Worm (Caenorhabditis elegans): ENCODE data around the gene K01G5.8.

Gene K01G5.8

DNA sequence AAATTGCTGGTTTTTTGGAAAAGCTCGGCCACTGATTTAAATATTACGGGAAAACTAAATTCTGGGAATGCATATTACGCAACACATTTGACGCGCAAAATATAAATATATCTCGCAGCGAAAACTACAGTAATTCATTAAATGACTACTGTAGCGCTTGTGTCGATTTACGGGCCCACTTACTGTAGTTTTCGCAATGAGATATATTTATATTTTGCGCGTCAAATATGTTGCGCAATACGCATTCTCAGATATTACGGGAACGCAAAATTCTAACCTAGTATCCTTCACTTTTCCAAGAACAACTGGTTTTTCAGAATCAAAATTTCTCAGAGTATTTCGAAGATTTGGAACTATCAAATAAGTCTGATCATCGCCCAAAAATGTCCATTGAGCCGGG, 30.9 kb downstream of the K01G5.8 start:
- TF ChIP-seq sem-4 (tag; optimal IDR thresholded peaks at IDR 0.05) = no peak
- TF ChIP-seq lin-11 (tag; optimal IDR thresholded peaks at IDR 0.05) = no peak
- no peak for TF ChIP-seq zag-1 (tag; optimal IDR thresholded peaks at IDR 0.05)
- TF ChIP-seq nhr-11 (tag; optimal IDR thresholded peaks at IDR 0.05) = no peak
- no peak for TF ChIP-seq skn-1 (tag; optimal IDR thresholded peaks at IDR 0.05)
- TF ChIP-seq ztf-1 (GFP tag; conservative IDR thresholded peaks at IDR 0.05) = no peak
- TF ChIP-seq unc-39 (tag; optimal IDR thresholded peaks at IDR 0.05) = no peak
- no peak for TF ChIP-seq C34F6.9 (tag; optimal IDR thresholded peaks at IDR 0.05)
- TF ChIP-seq egl-27 (tag; optimal IDR thresholded peaks at IDR 0.05) = no peak
- TF ChIP-seq elt-1 (tag; optimal IDR thresholded peaks at IDR 0.05) = no peak
- TF ChIP-seq sma-3 (GFP tag; optimal IDR thresholded peaks at IDR 0.05) = no peak
- TF ChIP-seq unc-55 (GFP tag; optimal IDR thresholded peaks at IDR 0.05) = no peak
- no peak for TF ChIP-seq ztf-4 (tag; optimal IDR thresholded peaks at IDR 0.05)
- TF ChIP-seq mbf-1 (tag; optimal IDR thresholded peaks at IDR 0.05) = no peak
- no peak for TF ChIP-seq mab-5 (tag; optimal IDR thresholded peaks at IDR 0.05)
- no peak for TF ChIP-seq nhr-129 (tag; optimal IDR thresholded peaks at IDR 0.05)
- TF ChIP-seq nhr-237 (tag; optimal IDR thresholded peaks at IDR 0.05) = no peak

DNA sequence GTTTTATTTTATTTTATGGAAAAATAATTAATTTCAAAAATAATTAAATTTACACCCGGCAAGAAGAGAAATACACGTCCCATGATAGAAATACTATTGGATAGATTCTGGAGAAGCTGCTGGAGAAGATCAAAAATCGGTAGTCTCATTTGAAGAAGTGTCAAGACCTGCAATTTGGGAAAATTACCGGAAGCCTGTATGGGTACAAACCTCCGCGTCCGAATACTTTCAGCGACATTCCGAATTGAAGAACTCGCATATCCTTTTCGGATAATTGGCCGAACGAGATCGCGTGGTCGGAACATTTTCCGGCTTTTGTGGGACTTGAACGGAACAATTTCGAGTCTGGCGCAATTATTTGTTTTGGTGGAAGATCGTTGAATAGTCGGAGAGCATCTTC, 32.1 kb downstream of the K01G5.8 start:
- TF ChIP-seq sma-3 (GFP tag; optimal IDR thresholded peaks at IDR 0.05) = no peak
- no peak for TF ChIP-seq fos-1 (tag; optimal IDR thresholded peaks at IDR 0.05)
- TF ChIP-seq zag-1 (tag; optimal IDR thresholded peaks at IDR 0.05) = no peak
- no peak for TF ChIP-seq R02D3.7 (tag; optimal IDR thresholded peaks at IDR 0.05)
- no peak for TF ChIP-seq ceh-82 (tag; optimal IDR thresholded peaks at IDR 0.05)

DNA sequence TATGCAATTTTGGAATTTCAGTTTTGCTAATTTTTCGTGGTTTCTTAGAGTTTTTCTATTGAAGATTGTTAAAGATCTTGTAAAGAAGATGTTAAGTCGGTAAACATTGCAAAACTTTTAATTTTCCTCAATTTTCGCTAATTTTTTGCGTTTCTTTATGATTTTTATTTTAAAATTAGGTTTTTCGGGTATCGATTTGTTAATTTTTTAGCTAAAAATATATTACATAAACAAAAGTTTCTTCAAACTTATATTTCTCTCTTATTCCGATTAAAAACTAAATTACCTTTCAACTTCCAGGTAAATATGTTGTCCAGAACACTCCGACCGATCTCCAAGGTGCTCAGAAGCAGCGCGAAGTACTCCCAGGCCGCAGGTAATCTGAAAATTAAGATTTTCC, 33.1 kb downstream of the K01G5.8 start, which contains the start of gene mrpl-12:
Gene mrpl-12, plus strand, starts transcription at position 301 of the 400 bp plus-strand sequence.
- TF ChIP-seq peb-1 (tag; optimal IDR thresholded peaks at IDR 0.05) = no peak
- TF ChIP-seq fos-1 (tag; optimal IDR thresholded peaks at IDR 0.05) = no peak
- TF ChIP-seq ceh-16 (tag; optimal IDR thresholded peaks at IDR 0.05) = no peak
- TF ChIP-seq unc-55 (GFP tag; optimal IDR thresholded peaks at IDR 0.05) = no peak
- no peak for TF ChIP-seq ztf-1 (GFP tag; conservative IDR thresholded peaks at IDR 0.05)
- TF ChIP-seq egl-27 (tag; optimal IDR thresholded peaks at IDR 0.05) = no peak
- TF ChIP-seq snpc-4 (tag; optimal IDR thresholded peaks at IDR 0.05) = no peak
- no peak for TF ChIP-seq mdl-1 (tag; optimal IDR thresholded peaks at IDR 0.05)
- TF ChIP-seq blmp-1 (tag; optimal IDR thresholded peaks at IDR 0.05; ENCODE audit: insufficient read depth) = no peak
- TF ChIP-seq elt-3 (tag; optimal IDR thresholded peaks at IDR 0.05) = no peak
- TF ChIP-seq C34F6.9 (tag; optimal IDR thresholded peaks at IDR 0.05) = no peak
- no peak for TF ChIP-seq nhr-129 (tag; optimal IDR thresholded peaks at IDR 0.05)
- no peak for TF ChIP-seq lin-13 (GFP tag; optimal IDR thresholded peaks at IDR 0.05)
- no peak for TF ChIP-seq ztf-11 (tag; optimal IDR thresholded peaks at IDR 0.05)
- no peak for TF ChIP-seq crh-2 (tag; optimal IDR thresholded peaks at IDR 0.05)

DNA sequence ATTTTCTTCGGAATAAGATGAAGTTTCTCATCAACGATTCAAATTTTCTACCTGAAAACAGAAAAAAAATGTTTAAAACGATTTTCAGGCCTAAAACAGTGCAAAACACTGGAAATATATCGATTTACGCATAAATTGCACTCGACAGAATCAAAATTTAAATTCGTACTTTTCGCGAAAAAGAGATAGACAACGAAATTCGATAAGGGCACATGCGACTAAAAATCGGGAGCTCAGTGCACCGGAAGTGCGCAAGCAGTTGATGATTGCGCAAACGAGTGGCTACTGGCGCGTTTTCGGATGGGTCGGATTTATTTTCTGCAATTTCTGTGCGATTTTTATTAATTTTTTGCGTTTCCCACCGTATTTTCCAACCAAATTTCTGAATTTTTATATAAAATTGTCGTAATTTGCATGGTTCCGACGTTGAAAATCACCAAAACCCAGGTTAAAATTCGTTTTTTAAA, 33.6 kb downstream of the K01G5.8 start, which contains the start of the genes Y39A1A.21 and Y39A1A.22:
Gene Y39A1A.21, minus strand, starts transcription at position 51 of the 467 bp plus-strand sequence.
Gene Y39A1A.22, minus strand, starts transcription at position 57 of the 467 bp plus-strand sequence.
- peak; percentile 80 for TF ChIP-seq crh-2 (tag; optimal IDR thresholded peaks at IDR 0.05)
- peak; percentile 29 for TF ChIP-seq egl-27 (tag; optimal IDR thresholded peaks at IDR 0.05)
- TF ChIP-seq unc-55 (GFP tag; optimal IDR thresholded peaks at IDR 0.05) = peak; percentile 88
- TF ChIP-seq lin-39 (tag; optimal IDR thresholded peaks at IDR 0.05) = no peak
- peak; percentile 59 for TF ChIP-seq mab-5 (tag; optimal IDR thresholded peaks at IDR 0.05)
- TF ChIP-seq C34F6.9 (tag; optimal IDR thresholded peaks at IDR 0.05) = peak; percentile 95
- peak; percentile 46 for TF ChIP-seq R02D3.7 (tag; optimal IDR thresholded peaks at IDR 0.05)
- no peak for TF ChIP-seq mbf-1 (tag; optimal IDR thresholded peaks at IDR 0.05)
- no peak for TF ChIP-seq nhr-11 (tag; optimal IDR thresholded peaks at IDR 0.05)
- TF ChIP-seq gmeb-1 (tag; optimal IDR thresholded peaks at IDR 0.05) = peak; percentile 85
- no peak for TF ChIP-seq ZK546.5 (tag; optimal IDR thresholded peaks at IDR 0.05)
- peak; percentile 71 for TF ChIP-seq sma-3 (GFP tag; optimal IDR thresholded peaks at IDR 0.05)
- TF ChIP-seq F13H6.1 (tag; optimal IDR thresholded peaks at IDR 0.05) = peak; percentile 78
- peak; percentile 62 for TF ChIP-seq nhr-21 (tag; optimal IDR thresholded peaks at IDR 0.05)
- TF ChIP-seq zag-1 (tag; optimal IDR thresholded peaks at IDR 0.05) = peak; percentile 34
- peak; percentile 62 for TF ChIP-seq nhr-129 (tag; optimal IDR thresholded peaks at IDR 0.05)
- peak; percentile 84 to 90 for TF ChIP-seq lsy-2 (tag; optimal IDR thresholded peaks at IDR 0.05)
- TF ChIP-seq elt-3 (tag; optimal IDR thresholded peaks at IDR 0.05) = no peak
- TF ChIP-seq lin-11 (tag; optimal IDR thresholded peaks at IDR 0.05) = peak; percentile 41
- TF ChIP-seq fos-1 (tag; optimal IDR thresholded peaks at IDR 0.05) = peak; percentile 74
- TF ChIP-seq ceh-82 (tag; optimal IDR thresholded peaks at IDR 0.05) = peak; percentile 41
- no peak for TF ChIP-seq ama-1 (optimal IDR thresholded peaks at IDR 0.05)
- TF ChIP-seq dmd-4 (tag; optimal IDR thresholded peaks at IDR 0.05) = peak; percentile 10
- peak in 1 of 2 experiments; percentile 12 for TF ChIP-seq mdl-1 (tag; optimal IDR thresholded peaks at IDR 0.05)
- TF ChIP-seq nhr-25 (tag; optimal IDR thresholded peaks at IDR 0.05) = peak; percentile 67
- TF ChIP-seq nhr-23 (tag; optimal IDR thresholded peaks at IDR 0.05) = no peak
- TF ChIP-seq nhr-12 (tag; optimal IDR thresholded peaks at IDR 0.05) = no peak
- TF ChIP-seq nhr-6 (tag; optimal IDR thresholded peaks at IDR 0.05) = peak; percentile 41
- no peak for TF ChIP-seq aly-2 (tag; optimal IDR thresholded peaks at IDR 0.05)
- peak; percentile 78 for TF ChIP-seq lin-13 (GFP tag; optimal IDR thresholded peaks at IDR 0.05)
